Fruit fly (Drosophila melanogaster) whole organism, embryonic: Measurements from ENCODE around the gene CG15439.

ENCODE experiments used
- Adf1 ChIP-seq: fragments of 200-800 bp; sonication (Bioruptor generic); IDR thresholded peaks from 2 replicates; pipeline ENCODE4 v1.3.6; 2022; ENCODE audit warnings: missing biosample characterization, missing genetic modification characterization
- Atf6 ChIP-seq: fragments of 200-800 bp; sonication (Bioruptor generic); IDR thresholded peaks from 2 replicates; pipeline ENCODE4 v1.3.6; 2022; ENCODE audit warnings: missing biosample characterization, missing genetic modification characterization
- B-H2 ChIP-seq: fragments of 200-800 bp; sonication (Bioruptor generic); optimal IDR thresholded peaks from 2 replicates; lab custom pipeline; 2018; ENCODE audit warnings: missing biosample characterization, mild to moderate bottlenecking, missing genetic modification characterization
- BtbVII ChIP-seq: fragments of 200-800 bp; sonication (Bioruptor generic); optimal IDR thresholded peaks from 3 replicates; lab custom pipeline; 2017; ENCODE audit warnings: missing biosample characterization, mild to moderate bottlenecking, missing genetic modification characterization
- CG10543 ChIP-seq: fragments of 200-800 bp; sonication (Bioruptor generic); optimal IDR thresholded peaks from 3 replicates; lab custom pipeline; 2017; ENCODE audit warnings: missing biosample characterization, mild to moderate bottlenecking, missing genetic modification characterization, moderate library complexity
- CG12071 ChIP-seq: fragments of 200-800 bp; sonication (Bioruptor generic); optimal IDR thresholded peaks from 3 replicates; lab custom pipeline; 2018; ENCODE audit warnings: missing biosample characterization, mild to moderate bottlenecking, missing genetic modification characterization
- CG12391 ChIP-seq: fragments of 200-800 bp; sonication (Bioruptor generic); optimal IDR thresholded peaks from 3 replicates; lab custom pipeline; 2018; ENCODE audit warnings: missing biosample characterization, mild to moderate bottlenecking, missing genetic modification characterization, moderate library complexity
- CG12942 ChIP-seq: fragments of 200-800 bp; sonication (Bioruptor generic); optimal IDR thresholded peaks from 3 replicates; lab custom pipeline; 2016; ENCODE audit warnings: missing biosample characterization, missing genetic modification characterization
- CG18599 ChIP-seq: fragments of 200-800 bp; sonication (Bioruptor generic); optimal IDR thresholded peaks from 3 replicates; lab custom pipeline; 2017; ENCODE audit warnings: missing biosample characterization, missing genetic modification characterization, mild to moderate bottlenecking, moderate library complexity, missing genetic modification reagents
- CG30020 ChIP-seq: fragments of 200-800 bp; optimal IDR thresholded peaks from 2 replicates; lab custom pipeline; 2019; ENCODE audit warnings: missing biosample characterization, mild to moderate bottlenecking, missing genetic modification characterization, moderate library complexity
- CG31224 ChIP-seq: fragments of 200-800 bp; sonication (Bioruptor generic); IDR thresholded peaks from 2 replicates; pipeline ENCODE4 v1.3.6; 2022; ENCODE audit warnings: missing biosample characterization, missing genetic modification characterization
- CG32767 ChIP-seq: fragments of 200-800 bp; sonication (Bioruptor generic); IDR thresholded peaks from 2 replicates; pipeline ENCODE4 v1.3.6; 2022; ENCODE audit warnings: missing biosample characterization, missing genetic modification characterization
- CG3281 ChIP-seq: fragments of 200-800 bp; sonication (Bioruptor generic); optimal IDR thresholded peaks from 3 replicates; lab custom pipeline; 2017; ENCODE audit warnings: missing biosample characterization, mild to moderate bottlenecking, missing genetic modification characterization
- CG4404 ChIP-seq: fragments of 200-800 bp; sonication (Bioruptor generic); IDR thresholded peaks from 2 replicates; pipeline ENCODE4 v1.3.6; 2022; ENCODE audit warnings: missing biosample characterization, missing genetic modification characterization
- CG4424 ChIP-seq: fragments of 200-800 bp; sonication (Bioruptor generic); optimal IDR thresholded peaks from 3 replicates; lab custom pipeline; 2016; ENCODE audit warnings: missing biosample characterization, missing genetic modification characterization
- CG5245 ChIP-seq: fragments of 200-800 bp; sonication (Bioruptor generic); optimal IDR thresholded peaks from 3 replicates; lab custom pipeline; 2016; ENCODE audit warnings: missing biosample characterization, missing genetic modification characterization
- CG9215 ChIP-seq: fragments of 200-800 bp; sonication (Bioruptor generic); IDR thresholded peaks from 2 replicates; pipeline ENCODE4 v1.3.6; 2022; ENCODE audit warnings: missing biosample characterization, missing genetic modification characterization
- CG9609 ChIP-seq: fragments of 200-800 bp; sonication (Bioruptor generic); optimal IDR thresholded peaks from 3 replicates; lab custom pipeline; 2016; ENCODE audit warnings: missing biosample characterization, missing genetic modification characterization
- CTCF ChIP-seq: fragments of 200-800 bp; sonication (Bioruptor generic); optimal IDR thresholded peaks from 2 replicates; lab custom pipeline; 2017; ENCODE audit warnings: missing biosample characterization, mild to moderate bottlenecking, missing genetic modification characterization, moderate library complexity
- D ChIP-seq, 2 experiments: fragments of 200-800 bp in 1 of 2; fragments of >200 bp in 1 of 2; sonication (Bioruptor generic) in 1 of 2; optimal IDR thresholded peaks; 2 replicates in 1 of 2; 3 replicates in 1 of 2; lab custom pipeline; 2017; ENCODE audit warnings: mild to moderate bottlenecking in 1 of 2, missing biosample characterization in 1 of 2, missing genetic modification characterization in 1 of 2, missing genetic modification reagents in 1 of 2
- Dfd ChIP-seq, 2 experiments: fragments of >200 bp; optimal IDR thresholded peaks; 2 replicates each; lab custom pipeline; 2017; ENCODE audit warnings: missing biosample characterization in 2 of 2, missing genetic modification characterization in 2 of 2
- Eip74EF ChIP-seq, 2 experiments: fragments of 200-800 bp in 1 of 2; fragments of >200 bp in 1 of 2; sonication (Bioruptor generic) in 1 of 2; optimal IDR thresholded peaks; 2 replicates each; lab custom pipeline; 2017 to 2019; ENCODE audit warnings: missing biosample characterization in 2 of 2, missing genetic modification characterization in 2 of 2, mild to moderate bottlenecking in 1 of 2, moderate library complexity in 1 of 2
- Ets65A ChIP-seq: fragments of 200-800 bp; sonication (Bioruptor generic); peaks from one replicate; lab custom pipeline; 2016; ENCODE audit warnings: missing biosample characterization, missing genetic modification characterization
- Fer3 ChIP-seq: fragments of 200-800 bp; sonication (Bioruptor generic); optimal IDR thresholded peaks from 2 replicates; lab custom pipeline; 2018; ENCODE audit warnings: missing biosample characterization, mild to moderate bottlenecking, missing genetic modification characterization, moderate library complexity
- HLH4C ChIP-seq: fragments of 200-800 bp; sonication (Bioruptor generic); IDR thresholded peaks from 3 replicates; pipeline ENCODE4 v1.3.6; 2022; ENCODE audit warnings: missing biosample characterization, missing genetic modification characterization; ENCODE audit not compliant: partially characterized antibody
- HLHmδ ChIP-seq: fragments of 200-800 bp; sonication (Bioruptor generic); optimal IDR thresholded peaks from 2 replicates; lab custom pipeline; 2018; ENCODE audit warnings: missing biosample characterization, mild to moderate bottlenecking, missing genetic modification characterization, moderate library complexity
- Hmr ChIP-seq: fragments of 200-800 bp; sonication (Bioruptor generic); optimal IDR thresholded peaks from 3 replicates; lab custom pipeline; 2017; ENCODE audit warnings: mild to moderate bottlenecking, missing biosample characterization, missing genetic modification reagents, missing genetic modification characterization
- Lpt ChIP-seq: fragments of >200 bp; optimal IDR thresholded peaks from 2 replicates; lab custom pipeline; 2018; ENCODE audit warnings: missing biosample characterization, missing genetic modification characterization
- Max ChIP-seq: fragments of 200-800 bp; sonication (Bioruptor generic); optimal IDR thresholded peaks from 2 replicates; lab custom pipeline; 2016; ENCODE audit warnings: missing biosample characterization, mild to moderate bottlenecking, missing genetic modification characterization
- Myb ChIP-seq: fragments of 200-800 bp; sonication (Bioruptor generic); optimal IDR thresholded peaks from 2 replicates; lab custom pipeline; 2016; ENCODE audit warnings: missing biosample characterization, missing genetic modification characterization
- Oaz ChIP-seq: fragments of 200-800 bp; sonication (Bioruptor generic); IDR thresholded peaks from 2 replicates; pipeline ENCODE4 v1.3.6; 2022; ENCODE audit warnings: missing biosample characterization, missing genetic modification characterization
- Opbp ChIP-seq: fragments of 200-800 bp; sonication (Bioruptor generic); IDR thresholded peaks from 3 replicates; pipeline ENCODE4 v1.3.6; 2022; ENCODE audit warnings: missing biosample characterization, missing genetic modification characterization; ENCODE audit not compliant: partially characterized antibody
- Optix ChIP-seq: fragments of 200-800 bp; sonication (Bioruptor generic); IDR thresholded peaks from 3 replicates; pipeline ENCODE4 v1.3.6; 2022; ENCODE audit warnings: missing biosample characterization, missing genetic modification characterization
- TFAM ChIP-seq: fragments of 200-800 bp; sonication (Bioruptor generic); optimal IDR thresholded peaks from 2 replicates; lab custom pipeline; 2017; ENCODE audit warnings: missing biosample characterization, missing genetic modification characterization, inconsistent platforms
- Trl ChIP-seq, 3 experiments: fragments of >200 bp in 2 of 3; fragments of 200-800 bp in 1 of 3; sonication (Bioruptor generic) in 1 of 3; optimal IDR thresholded peaks; 2 replicates in 1 of 3; 3 replicates in 2 of 3; lab custom pipeline; 2016 to 2017; ENCODE audit warnings: missing biosample characterization in 1 of 3, missing genetic modification characterization in 1 of 3
- fu2 ChIP-seq: fragments of 200-800 bp; sonication (Bioruptor generic); optimal IDR thresholded peaks from 2 replicates; lab custom pipeline; 2016; ENCODE audit warnings: missing biosample characterization, missing genetic modification characterization
- gt ChIP-seq: fragments of 200-800 bp; sonication (Bioruptor generic); IDR thresholded peaks from 2 replicates; pipeline ENCODE4 v1.3.6; 2022; ENCODE audit warnings: missing biosample characterization, missing genetic modification characterization
- hbn ChIP-seq: fragments of 200-800 bp; sonication (Bioruptor generic); IDR thresholded peaks from 2 replicates; pipeline ENCODE4 v1.3.6; 2022; ENCODE audit warnings: missing biosample characterization, missing genetic modification characterization; ENCODE audit not compliant: partially characterized antibody
- insv ChIP-seq, 2 experiments: fragments of 200-800 bp; sonication (Bioruptor generic); optimal IDR thresholded peaks; 3 replicates each; lab custom pipeline; 2016 to 2018; ENCODE audit warnings: missing biosample characterization in 2 of 2, missing genetic modification characterization in 2 of 2
- pho ChIP-seq: fragments of 200-800 bp; sonication (Bioruptor generic); optimal IDR thresholded peaks from 2 replicates; lab custom pipeline; 2016; ENCODE audit warnings: missing biosample characterization, missing genetic modification characterization
- salm ChIP-seq: fragments of 200-800 bp; sonication (Bioruptor generic); optimal IDR thresholded peaks from 2 replicates; lab custom pipeline; 2018; ENCODE audit warnings: missing biosample characterization, mild to moderate bottlenecking, missing genetic modification characterization
- seq ChIP-seq: fragments of 200-800 bp; sonication (Bioruptor generic); IDR thresholded peaks from 2 replicates; pipeline ENCODE4 v1.3.6; 2022; ENCODE audit warnings: missing biosample characterization, missing genetic modification characterization
- tap ChIP-seq: fragments of 200-800 bp; optimal IDR thresholded peaks from 3 replicates; lab custom pipeline; 2019; ENCODE audit warnings: missing biosample characterization, mild to moderate bottlenecking, missing genetic modification characterization, moderate library complexity
- tgo ChIP-seq: fragments of 200-800 bp; sonication (Bioruptor generic); IDR thresholded peaks from 3 replicates; pipeline ENCODE4 v1.3.6; 2022; ENCODE audit warnings: missing biosample characterization, missing genetic modification characterization
- tin ChIP-seq: fragments of 200-800 bp; sonication (Bioruptor generic); optimal IDR thresholded peaks from 3 replicates; lab custom pipeline; 2016; ENCODE audit warnings: missing biosample characterization, missing genetic modification characterization
- tup ChIP-seq: fragments of 200-800 bp; sonication (Bioruptor generic); optimal IDR thresholded peaks from 2 replicates; lab custom pipeline; 2016; ENCODE audit warnings: missing biosample characterization, mild to moderate bottlenecking, missing genetic modification characterization, moderate library complexity
- unc-4 ChIP-seq: fragments of 200-800 bp; sonication (Bioruptor generic); IDR thresholded peaks from 2 replicates; pipeline ENCODE4 v1.3.6; 2022; ENCODE audit warnings: missing biosample characterization, missing genetic modification characterization; ENCODE audit not compliant: partially characterized antibody

The CG15439 gene

DNA sequence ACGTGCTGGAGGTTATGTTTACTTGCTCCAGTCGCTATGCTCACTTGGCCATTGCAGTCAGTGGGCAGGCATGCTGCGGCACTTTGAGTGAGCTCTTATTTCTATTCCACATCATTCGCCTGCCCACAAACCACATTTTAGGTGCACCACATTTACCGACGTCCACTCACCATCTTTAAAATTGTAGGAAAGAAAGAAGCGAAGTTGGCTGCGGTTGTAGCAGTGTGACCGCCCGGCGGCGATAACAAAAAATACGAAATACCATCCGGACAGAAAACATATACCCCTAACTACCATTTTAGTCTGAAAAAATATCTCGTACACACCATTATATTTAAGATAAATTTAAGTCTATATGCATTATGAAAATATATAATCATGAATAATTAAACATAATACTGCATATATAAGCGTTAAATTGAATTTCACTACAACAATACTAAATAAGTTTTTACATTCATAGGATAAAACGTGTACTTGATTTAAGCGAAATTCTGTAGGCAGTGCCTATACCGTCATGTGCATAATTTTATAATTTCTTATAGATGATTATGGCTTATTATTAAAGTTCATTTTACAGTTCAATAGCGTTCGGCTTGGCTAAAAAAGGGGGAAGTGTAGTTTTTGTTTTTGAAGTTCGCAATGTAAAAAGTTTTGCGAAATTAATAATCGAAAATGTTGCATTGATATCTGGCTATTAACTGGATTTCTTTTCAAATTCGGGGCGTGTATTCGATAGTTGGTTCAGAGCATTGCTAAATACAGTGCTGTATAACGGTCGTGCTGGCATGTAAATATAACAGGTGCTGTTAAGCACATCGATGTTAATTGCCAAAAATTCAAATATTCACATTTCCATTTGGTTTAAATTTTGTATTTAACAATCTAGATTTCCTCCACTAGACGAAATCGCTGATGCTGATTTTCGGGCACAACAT is 5.5 kb upstream of the CG15439 start, which contains the start of gene RpL27A (continued):
- TF ChIP-seq CG30020 (tag; lab: Kevin White, UChicago) (peak; percentile 94), HLH4C (GFP tag; lab: Robert Waterston, UW) (no peak), CG32767 (no peak), Dfd (GFP tag; optimal IDR thresholded peaks at IDR 0.05; lab: Kevin White, UChicago) (peak in 1 of 2 experiments; percentile 62), B-H2 (GFP tag; lab: Kevin White, UChicago) (peak; percentile 90), Fer3 (peak; percentile 72), tup (GFP tag; lab: Kevin White, UChicago) (no peak), Eip74EF (GFP tag; optimal IDR thresholded peaks at IDR 0.05; lab: Kevin White, UChicago) (peak in 1 of 2 experiments; percentile 62), CG31224 (GFP tag; lab: Robert Waterston, UW) (peak; percentile 54; the same call in 1 of the 2 replicates), D (optimal IDR thresholded peaks at IDR 0.05; lab: Kevin White, UChicago) (no peak), D (GFP tag; optimal IDR thresholded peaks at IDR 0.05; lab: Kevin White, UChicago) (peak; percentile 69), Trl (optimal IDR thresholded peaks at IDR 0.05; lab: Kevin White, UChicago) (no peak), Trl (GFP tag; optimal IDR thresholded peaks at IDR 0.05; lab: Kevin White, UChicago) (peak; percentile 86), Max (GFP tag; lab: Kevin White, UChicago) (peak; percentile 75), Ets65A (GFP tag; lab: Kevin White, UChicago) (peak; percentile 96), CG12391 (peak; percentile 84), CG18599 (GFP tag; lab: Kevin White, UChicago) (peak; percentile 83), tgo (GFP tag; lab: Robert Waterston, UW) (peak; percentile 69), Optix (GFP tag; lab: Robert Waterston, UW) (peak; percentile 68), HLHmδ (GFP tag; lab: Kevin White, UChicago) (peak; percentile 98), TFAM (GFP tag; lab: Kevin White, UChicago) (peak; percentile 17), unc-4 (peak; percentile 46; the same call in 1 of the 2 replicates), CG5245 (GFP tag; lab: Kevin White, UChicago) (peak; percentile 65), CG4404 (GFP tag; lab: Robert Waterston, UW) (peak; percentile 13; the same call in 1 of the 2 replicates), CTCF (GFP tag; lab: Kevin White, UChicago) (peak; percentile 32), CG12071 (GFP tag; lab: Kevin White, UChicago) (peak; percentile 91), tin (GFP tag; lab: Kevin White, UChicago) (peak; percentile 59), Adf1 (no peak; the same call in 1 of the 2 replicates), fu2 (GFP tag; lab: Kevin White, UChicago) (peak; percentile 63), CG3281 (peak; percentile 81), CG9609 (peak; percentile 48), Atf6 (GFP tag; lab: Robert Waterston, UW) (peak; percentile 72), pho (GFP tag; lab: Kevin White, UChicago) (peak; percentile 57), Hmr (peak; percentile 93), hbn (no peak), Opbp (GFP tag; lab: Robert Waterston, UW) (peak; percentile 100), Lpt (GFP tag; lab: Kevin White, UChicago) (no peak), CG9215 (peak; percentile 53), gt (GFP tag; lab: Robert Waterston, UW) (peak; percentile 34; the same call in 1 of the 2 replicates), BtbVII (GFP tag; lab: Kevin White, UChicago) (peak; percentile 80), tap (peak; percentile 32), seq (GFP tag; lab: Robert Waterston, UW) (peak; percentile 69), insv (GFP tag; optimal IDR thresholded peaks at IDR 0.05; lab: Kevin White, UChicago) (peak in 1 of 2 experiments; percentile 54), CG12942 (peak; percentile 67), CG10543 (GFP tag; lab: Kevin White, UChicago) (peak; percentile 84), Oaz (GFP tag; lab: Robert Waterston, UW) (peak; percentile 66; the same call in 1 of the 2 replicates), CG4424 (GFP tag; lab: Kevin White, UChicago) (peak; percentile 69), Myb (GFP tag; lab: Kevin White, UChicago) (peak; percentile 79), salm (peak; percentile 51)
